Worm (Caenorhabditis elegans): ENCODE data around the gene col-9.

DNA sequence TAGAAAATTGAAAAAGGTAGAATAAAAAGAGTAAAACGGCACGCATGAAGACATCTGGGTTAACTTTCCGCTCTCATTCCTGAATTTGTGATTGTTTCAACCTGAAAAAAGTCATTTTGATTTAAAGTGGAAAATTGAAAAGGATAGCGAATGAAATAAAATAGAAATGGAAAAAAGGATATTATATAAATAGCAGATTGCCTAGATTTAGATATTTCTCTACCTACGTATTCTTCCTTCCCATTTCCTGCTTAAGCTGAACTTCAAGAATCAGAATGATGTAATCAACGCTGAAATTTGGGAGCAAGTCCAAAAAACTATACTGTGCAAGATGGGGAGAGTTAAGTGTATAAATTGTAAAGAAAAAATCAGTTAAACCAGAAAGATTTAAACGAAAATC is 20.0 kb upstream of the col-9 start, which contains the start of gene R01E6.7:
- TF ChIP-seq F13H6.1 (tag; optimal IDR thresholded peaks at IDR 0.05) (no peak), aly-2 (tag; optimal IDR thresholded peaks at IDR 0.05) (no peak), zag-1 (tag; optimal IDR thresholded peaks at IDR 0.05) (no peak), ceh-82 (tag; optimal IDR thresholded peaks at IDR 0.05) (no peak), ZK546.5 (tag; optimal IDR thresholded peaks at IDR 0.05) (no peak), fos-1 (tag; optimal IDR thresholded peaks at IDR 0.05) (no peak), lin-39 (tag; optimal IDR thresholded peaks at IDR 0.05) (no peak), unc-39 (tag; optimal IDR thresholded peaks at IDR 0.05) (no peak), snpc-4 (tag; optimal IDR thresholded peaks at IDR 0.05) (no peak), lin-11 (tag; optimal IDR thresholded peaks at IDR 0.05) (no peak), egl-27 (tag; optimal IDR thresholded peaks at IDR 0.05) (no peak), nhr-23 (tag; optimal IDR thresholded peaks at IDR 0.05) (no peak), lin-13 (GFP tag; optimal IDR thresholded peaks at IDR 0.05) (no peak)

Measured in whole organism, L2 larva.